Worm (Caenorhabditis elegans) whole organism, mixed stage, embryonic: Measurements from ENCODE around the gene nstp-10.

Experiments
- cnd-1 ChIP-seq: fragments of 200-800 bp; sonication (Bioruptor generic); optimal IDR thresholded peaks from 2 replicates; lab custom pipeline; 2018; ENCODE audit warnings: mild to moderate bottlenecking, missing genetic modification characterization, missing compliant biosample characterization
- elt-3 ChIP-seq: fragments of 150-350 bp; optimal IDR thresholded peaks from 2 replicates; lab custom pipeline; 2014; ENCODE audit warnings: missing biosample characterization, missing genetic modification characterization
- lsy-2 ChIP-seq: fragments of 150-350 bp; optimal IDR thresholded peaks from 2 replicates; lab custom pipeline; 2014; ENCODE audit warnings: missing biosample characterization, missing genetic modification characterization
- nhr-28 ChIP-seq: fragments of 150-350 bp; optimal IDR thresholded peaks from 2 replicates; lab custom pipeline; 2014; ENCODE audit warnings: missing biosample characterization, missing genetic modification characterization
- snpc-4 ChIP-seq: fragments of 150-350 bp; optimal IDR thresholded peaks from 2 replicates; lab custom pipeline; 2014; ENCODE audit warnings: missing biosample characterization, missing genetic modification characterization
- unc-39 ChIP-seq: fragments of 150-350 bp; optimal IDR thresholded peaks from 2 replicates; lab custom pipeline; 2014; ENCODE audit warnings: missing biosample characterization, missing genetic modification characterization
- unc-62 ChIP-seq: fragments of 150-350 bp; optimal IDR thresholded peaks from 2 replicates; lab custom pipeline; 2014; ENCODE audit warnings: missing biosample characterization, missing genetic modification reagents, missing genetic modification characterization

ce11 chrV:9539638-9540037 lies 10.0 kb downstream of the nstp-10 start, which contains the start of gene C50F4.12:
- TF ChIP-seq unc-62 (GFP tag; lab: Kevin White, UChicago) (no peak), lsy-2 (tag; lab: Kevin White, UChicago) (no peak), snpc-4 (no peak), unc-39 (tag; lab: Kevin White, UChicago) (no peak), cnd-1 (tag; lab: Kevin White, UChicago) (no peak), elt-3 (tag; lab: Kevin White, UChicago) (no peak), nhr-28 (tag; lab: Kevin White, UChicago) (no peak)
